Worm (Caenorhabditis elegans): ENCODE measurements around the gene srlf-12.

The srlf-12 gene

ce11 chrIV:10900083-10900482 is 8.2 kb upstream of the srlf-12 start, which contains the start of gene srlf-30:
Gene srlf-30 (plus strand): TSS chrIV:10900383.
- no peak for TF ChIP-seq alr-1 (tag; optimal IDR thresholded peaks at IDR 0.05; ENCODE audit: borderline replicate concordance)
- no peak for TF ChIP-seq skn-1 (tag; optimal IDR thresholded peaks at IDR 0.05)
- TF ChIP-seq nhr-12 (tag; optimal IDR thresholded peaks at IDR 0.05) = no peak
- TF ChIP-seq dsc-1 (tag; optimal IDR thresholded peaks at IDR 0.05) = no peak
- TF ChIP-seq unc-62 (GFP tag; optimal IDR thresholded peaks at IDR 0.05) = no peak
- no peak for TF ChIP-seq nhr-76 (tag; optimal IDR thresholded peaks at IDR 0.05)
- TF ChIP-seq swsn-7 (tag; optimal IDR thresholded peaks at IDR 0.05) = no peak
- TF ChIP-seq mdl-1 (tag; optimal IDR thresholded peaks at IDR 0.05) = no peak
- TF ChIP-seq zip-4 (GFP tag; optimal IDR thresholded peaks at IDR 0.05) = no peak
- TF ChIP-seq nhr-84 (tag; optimal IDR thresholded peaks at IDR 0.05) = no peak

DNA sequence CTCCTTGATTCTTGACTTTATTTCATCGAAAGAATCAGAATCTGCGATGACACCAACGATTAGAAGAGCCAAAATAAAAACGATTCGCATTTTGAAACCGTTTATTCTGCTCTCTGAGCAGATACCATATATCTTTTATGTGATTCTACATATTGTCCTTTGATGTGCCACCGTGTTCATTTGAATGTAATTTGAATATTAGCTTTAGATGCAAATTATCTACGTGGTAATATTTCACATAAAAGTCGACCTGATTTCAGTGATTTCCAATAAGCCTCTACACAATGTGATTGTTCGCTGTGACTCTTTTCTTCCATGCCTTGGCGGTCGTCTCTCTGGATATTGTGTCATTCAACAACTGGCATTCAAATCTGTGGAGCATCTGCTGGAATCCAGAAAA is 7.2 kb upstream of the srlf-12 start, which contains the start of the genes F13E9.9 and F13E9.19:
Gene F13E9.9 (minus strand): TSS at position 101 of the 400 bp plus-strand sequence.
Gene F13E9.19 (plus strand): TSS at position 316 of the 400 bp plus-strand sequence.
- TF ChIP-seq ceh-63 (GFP tag; optimal IDR thresholded peaks at IDR 0.05) = no peak

ce11 chrIV:10898160-10898559 is 6.3 kb upstream of the srlf-12 start:
- no peak for TF ChIP-seq nhr-237 (tag; optimal IDR thresholded peaks at IDR 0.05)
- no peak for TF ChIP-seq hlh-17 (GFP tag; optimal IDR thresholded peaks at IDR 0.05; ENCODE audit: borderline replicate concordance)
- no peak for TF ChIP-seq efl-1 (optimal IDR thresholded peaks at IDR 0.05)
- TF ChIP-seq efl-1 (GFP tag; optimal IDR thresholded peaks at IDR 0.05 in 1 of 2) = no peak
- no peak for TF ChIP-seq aly-2 (tag; optimal IDR thresholded peaks at IDR 0.05)
- no peak for TF ChIP-seq Y116A8C.19 (tag; optimal IDR thresholded peaks at IDR 0.05; ENCODE audit: borderline replicate concordance)
- TF ChIP-seq unc-62 (GFP tag; optimal IDR thresholded peaks at IDR 0.05) = no peak
- no peak for TF ChIP-seq grh-1 (GFP tag; IDR thresholded peaks at IDR 0.05)
- TF ChIP-seq unc-30 (tag; optimal IDR thresholded peaks at IDR 0.05) = no peak

DNA sequence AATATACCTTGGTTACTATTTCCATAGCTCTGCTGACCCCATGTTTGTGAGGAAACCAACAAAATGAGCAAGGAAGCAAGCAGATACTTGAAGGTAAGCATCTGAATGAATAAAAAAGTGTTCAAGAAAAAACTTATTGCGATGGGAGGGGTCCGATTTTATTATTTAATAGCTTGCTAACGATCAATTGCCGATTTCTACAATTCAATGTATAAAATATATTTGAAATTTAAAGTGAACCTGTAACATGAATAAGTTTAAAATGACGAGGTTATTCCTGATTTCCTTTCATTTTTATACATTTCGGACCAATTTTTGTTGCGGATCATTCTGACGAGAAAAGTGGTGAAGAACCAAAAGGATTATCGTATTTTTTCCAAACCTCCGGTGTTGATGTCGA is 4.6 kb upstream of the srlf-12 start, which contains the start of gene srlf-13:
Gene srlf-13 (minus strand): TSS at position 101 of the 400 bp plus-strand sequence.
- TF ChIP-seq dsc-1 (tag; optimal IDR thresholded peaks at IDR 0.05) = no peak
- TF ChIP-seq nhr-237 (tag; optimal IDR thresholded peaks at IDR 0.05) = no peak
- no peak for TF ChIP-seq ztf-11 (tag; optimal IDR thresholded peaks at IDR 0.05)
- no peak for TF ChIP-seq ceh-88 (GFP tag; IDR thresholded peaks at IDR 0.05)
- no peak for TF ChIP-seq unc-130 (tag; optimal IDR thresholded peaks at IDR 0.05)
- TF ChIP-seq vab-15 (tag; optimal IDR thresholded peaks at IDR 0.05) = no peak
- TF ChIP-seq pqm-1 (tag; optimal IDR thresholded peaks at IDR 0.05) = no peak
- TF ChIP-seq egl-27 (tag; optimal IDR thresholded peaks at IDR 0.05) = no peak
- no peak for TF ChIP-seq efl-3 (GFP tag; optimal IDR thresholded peaks at IDR 0.05)

ce11 chrIV:10894255-10894654 is 2.4 kb upstream of the srlf-12 start, which contains the start of gene srlf-14:
Gene srlf-14 (minus strand): TSS chrIV:10894355.
- TF ChIP-seq C04F5.9 (tag; optimal IDR thresholded peaks at IDR 0.05) (no peak), nhr-76 (tag; optimal IDR thresholded peaks at IDR 0.05) (no peak), ceh-90 (tag; optimal IDR thresholded peaks at IDR 0.05) (no peak), egl-27 (tag; optimal IDR thresholded peaks at IDR 0.05) (no peak), fos-1 (tag; optimal IDR thresholded peaks at IDR 0.05) (no peak)

ce11 chrIV:10889820-10890462 is 2.0 kb downstream of the srlf-12 start, which contains the start of gene F13E9.15:
Gene F13E9.15 (minus strand): TSS chrIV:10889870.
- TF ChIP-seq fkh-10 (GFP tag; optimal IDR thresholded peaks at IDR 0.05) = peak; percentile 17
- TF ChIP-seq fkh-8 (tag; optimal IDR thresholded peaks at IDR 0.05) = peak; percentile 89
- TF ChIP-seq lin-14 (GFP tag; optimal IDR thresholded peaks at IDR 0.05) = no peak
- peak; percentile 96 for TF ChIP-seq hlh-4 (tag; optimal IDR thresholded peaks at IDR 0.05)
- peak; percentile 36 for TF ChIP-seq ceh-90 (tag; optimal IDR thresholded peaks at IDR 0.05)
- peak; percentile 71 for TF ChIP-seq nhr-71 (tag; optimal IDR thresholded peaks at IDR 0.05)
- peak; percentile 10 for TF ChIP-seq fos-1 (tag; optimal IDR thresholded peaks at IDR 0.05)
- TF ChIP-seq nhr-47 (tag; optimal IDR thresholded peaks at IDR 0.05) = peak; percentile 63
- no peak for TF ChIP-seq unc-30 (tag; optimal IDR thresholded peaks at IDR 0.05)
- TF ChIP-seq nhr-90 (tag; optimal IDR thresholded peaks at IDR 0.05; ENCODE audit: poor library complexity) = no peak
- no peak for TF ChIP-seq mep-1 (tag; optimal IDR thresholded peaks at IDR 0.05)
- peak; percentile 70 for TF ChIP-seq ceh-8 (GFP tag; optimal IDR thresholded peaks at IDR 0.05)
- TF ChIP-seq nhr-20 (tag; optimal IDR thresholded peaks at IDR 0.05) = peak; percentile 2

Data from whole organism, L1 larva.